Worm (Caenorhabditis elegans) whole organism, midembryonic: Measurements from ENCODE around the gene thoc-2.

Experiments used
- T22C8.4 ChIP-seq: fragments of 200-800 bp; sonication (Bioruptor generic); IDR thresholded peaks from 2 replicates; pipeline ENCODE4 v1.3.6; 2022; ENCODE audit warnings: missing genetic modification characterization, missing compliant biosample characterization
- flt-1 ChIP-seq: fragments of 200-800 bp; sonication (Bioruptor generic); IDR thresholded peaks from 2 replicates; pipeline ENCODE4 v1.3.6; 2022; ENCODE audit warnings: missing genetic modification characterization, missing compliant biosample characterization
- klf-2 ChIP-seq: fragments of 200-800 bp; sonication (Bioruptor generic); conservative IDR thresholded peaks from 2 replicates; pipeline ENCODE4 v1.3.6; 2022; ENCODE audit warnings: missing genetic modification reagents, missing genetic modification characterization, missing compliant biosample characterization
- med-1 ChIP-seq: sonication (generic microtip); optimal IDR thresholded peaks from 2 replicates; lab custom pipeline; 2017; ENCODE audit warnings: missing genetic modification characterization, mild to moderate bottlenecking, missing compliant biosample characterization, antibody characterized with exemption, missing genetic modification reagents; ENCODE audit not compliant: insufficient read depth
- ref-1 ChIP-seq: fragments of 200-800 bp; sonication (Bioruptor generic); conservative IDR thresholded peaks from 2 replicates; pipeline ENCODE4 v1.3.6; 2022; ENCODE audit warnings: missing genetic modification reagents, missing genetic modification characterization, missing compliant biosample characterization
- tab-1 ChIP-seq: fragments of 200-800 bp; sonication (Bioruptor generic); IDR thresholded peaks from 2 replicates; pipeline ENCODE4 v1.3.6; 2022; ENCODE audit warnings: missing genetic modification characterization, missing compliant biosample characterization
- ztf-29 ChIP-seq: fragments of 200-800 bp; sonication (Bioruptor generic); IDR thresholded peaks from 2 replicates; pipeline ENCODE4 v1.3.6; 2022; ENCODE audit warnings: missing genetic modification reagents, missing genetic modification characterization, missing compliant biosample characterization

ce11 chrIII:6344737-6345136, 23.1 kb upstream of the thoc-2 start:
- TF ChIP-seq klf-2 (GFP tag; lab: Robert Waterston, UW): no peak
- TF ChIP-seq flt-1 (GFP tag; lab: Robert Waterston, UW): peak; percentile 75; the same call in 1 of the 2 replicates
- TF ChIP-seq T22C8.4: no peak; the same call in 1 of the 2 replicates
- no peak for TF ChIP-seq tab-1
- TF ChIP-seq ref-1 (GFP tag; lab: Robert Waterston, UW): no peak
- TF ChIP-seq ztf-29 (GFP tag; lab: Robert Waterston, UW): no peak
- TF ChIP-seq med-1: peak; percentile 29
